Worm (Caenorhabditis elegans): Measurements from ENCODE around the gene Y69A2AR.50.

- TF ChIP-seq nhr-77 (tag; optimal IDR thresholded peaks at IDR 0.05): no peak
- TF ChIP-seq nhr-12 (tag; optimal IDR thresholded peaks at IDR 0.05): no peak
- TF ChIP-seq unc-55 (GFP tag; optimal IDR thresholded peaks at IDR 0.05): no peak
These were observed 48.2 kb downstream of the Y69A2AR.50 start, which contains the start of gene Y69A2AR.32 for ce11 chrIV:2610409-2610808.
